Worm (Caenorhabditis elegans): ENCODE data around the gene lov-1.
A peak's percentile ranks its signal among the peaks of the same experiment; 100 is the strongest.

DNA sequence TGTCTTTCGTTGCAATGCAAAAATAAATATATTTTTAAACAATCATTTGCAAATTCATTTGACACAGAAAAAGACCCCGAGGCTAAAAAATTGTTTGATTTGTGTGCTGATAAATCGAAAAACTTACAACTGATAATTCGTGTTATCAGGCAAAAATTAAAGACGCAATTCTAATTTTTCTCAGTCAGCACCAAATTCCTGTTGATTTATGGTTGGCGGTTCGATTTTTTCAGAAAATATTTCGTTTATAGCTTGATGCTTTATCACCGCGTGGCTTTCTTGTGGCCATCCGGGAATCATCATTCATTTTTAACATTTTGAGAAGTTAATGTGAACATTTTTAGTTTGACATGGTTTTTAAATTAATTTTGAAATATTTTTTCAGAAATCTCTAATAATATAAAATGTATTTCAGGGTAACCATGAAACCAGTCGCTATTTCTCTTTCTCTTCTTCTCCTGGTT lies 17.6 kb upstream of the lov-1 start, which contains the start of gene asah-2:
- TF ChIP-seq mxl-3 (GFP tag; optimal IDR thresholded peaks at IDR 0.05) (peak; percentile 66), ZK337.2 (GFP tag; IDR thresholded peaks at IDR 0.05) (no peak), lin-39 (tag; optimal IDR thresholded peaks at IDR 0.05) (no peak), jun-1 (tag; optimal IDR thresholded peaks at IDR 0.05) (no peak)
